Worm (Caenorhabditis elegans) whole organism, L4 larva: ENCODE measurements around the gene snf-6.

Experiments
- F44E2.7 ChIP-seq: fragments of 200-800 bp; sonication (Bioruptor generic); IDR thresholded peaks from 2 replicates; pipeline ENCODE4 v2.1.2; 2022; ENCODE audit warnings: missing genetic modification characterization, missing compliant biosample characterization
- F49E8.2 ChIP-seq: sonication (generic microtip); optimal IDR thresholded peaks from 2 replicates; lab custom pipeline; 2016; ENCODE audit warnings: missing compliant biosample characterization, mild to moderate bottlenecking, missing genetic modification characterization, borderline replicate concordance
- aha-1 ChIP-seq: fragments of 150-350 bp; peaks from one replicate; lab custom pipeline; 2014; ENCODE audit warnings: missing biosample characterization, missing genetic modification characterization
- arid-1 ChIP-seq: fragments of 200-800 bp; sonication (Bioruptor generic); conservative IDR thresholded peaks from 2 replicates; pipeline ENCODE4 v1.3.6; 2022; ENCODE audit warnings: missing genetic modification reagents, missing genetic modification characterization, missing compliant biosample characterization
- ceh-20 ChIP-seq: fragments of 200-800 bp; sonication (Bioruptor generic); IDR thresholded peaks from 2 replicates; pipeline ENCODE4 v1.3.6; 2022; ENCODE audit warnings: missing genetic modification reagents, missing genetic modification characterization, missing compliant biosample characterization
- ceh-28 ChIP-seq: fragments of 150-350 bp; optimal IDR thresholded peaks from 2 replicates; lab custom pipeline; 2014; ENCODE audit warnings: missing biosample characterization, missing genetic modification reagents, missing genetic modification characterization
- ceh-32 ChIP-seq: sonication (generic microtip); optimal IDR thresholded peaks from 2 replicates; lab custom pipeline; 2016; ENCODE audit warnings: mild to moderate bottlenecking, missing genetic modification characterization, missing compliant biosample characterization; ENCODE audit not compliant: poor library complexity
- ceh-44 ChIP-seq: fragments of 200-800 bp; sonication (Bioruptor generic); IDR thresholded peaks from 2 replicates; pipeline ENCODE4 v1.3.6; 2022; ENCODE audit warnings: missing genetic modification reagents, missing genetic modification characterization, missing compliant biosample characterization
- ceh-62 ChIP-seq: sonication (generic microtip); optimal IDR thresholded peaks from 2 replicates; lab custom pipeline; 2017; ENCODE audit warnings: missing biosample characterization, missing genetic modification characterization
- ctbp-1 ChIP-seq: fragments of 200-800 bp; sonication (Bioruptor generic); IDR thresholded peaks from 2 replicates; pipeline ENCODE4 v1.3.6; 2022; ENCODE audit warnings: missing genetic modification reagents, missing genetic modification characterization, missing compliant biosample characterization
- dmd-6 ChIP-seq: fragments of 200-800 bp; sonication (Bioruptor generic); IDR thresholded peaks from 2 replicates; pipeline ENCODE4 v1.3.6; 2022; ENCODE audit warnings: missing genetic modification reagents, missing genetic modification characterization, missing compliant biosample characterization
- dmd-8 ChIP-seq: fragments of 200-800 bp; sonication (Bioruptor generic); IDR thresholded peaks from 2 replicates; pipeline ENCODE4 v1.3.6; 2022; ENCODE audit warnings: missing genetic modification characterization, missing compliant biosample characterization
- dpl-1 ChIP-seq: fragments of 150-350 bp; optimal IDR thresholded peaks from 2 replicates; lab custom pipeline; 2014; ENCODE audit warnings: missing biosample characterization, missing genetic modification reagents, missing genetic modification characterization
- egl-43 ChIP-seq: fragments of 200-800 bp; sonication (Bioruptor generic); IDR thresholded peaks from 2 replicates; pipeline ENCODE4 v1.3.6; 2022; ENCODE audit warnings: missing genetic modification reagents, missing genetic modification characterization, missing compliant biosample characterization
- jun-1 ChIP-seq: fragments of 150-350 bp; optimal IDR thresholded peaks from 2 replicates; lab custom pipeline; 2014; ENCODE audit warnings: missing biosample characterization, missing genetic modification reagents, missing genetic modification characterization
- lim-7 ChIP-seq: fragments of 200-800 bp; sonication (Bioruptor generic); IDR thresholded peaks from 2 replicates; pipeline ENCODE4 v1.3.6; 2022; ENCODE audit warnings: missing genetic modification characterization, missing compliant biosample characterization
- lin-13 ChIP-seq: fragments of 150-350 bp; optimal IDR thresholded peaks from 2 replicates; lab custom pipeline; 2014; ENCODE audit warnings: missing biosample characterization, missing genetic modification reagents, missing genetic modification characterization
- lin-15B ChIP-seq: fragments of 150-350 bp; sonication (generic microtip); optimal IDR thresholded peaks from 3 replicates; lab custom pipeline; 2014; ENCODE audit warnings: missing biosample characterization, missing genetic modification characterization
- lin-29 ChIP-seq: fragments of 200-800 bp; sonication (Bioruptor generic); IDR thresholded peaks from 2 replicates; pipeline ENCODE4 v1.3.6; 2022; ENCODE audit warnings: missing genetic modification reagents, missing genetic modification characterization, missing compliant biosample characterization
- lin-38 ChIP-seq: fragments of 200-800 bp; sonication (Bioruptor generic); IDR thresholded peaks from 2 replicates; pipeline ENCODE4 v1.3.6; 2022; ENCODE audit warnings: missing genetic modification reagents, missing genetic modification characterization, missing compliant biosample characterization
- lsy-2 ChIP-seq, 2 experiments: fragments of 150-350 bp in 1 of 2; sonication (generic microtip) in 1 of 2; optimal IDR thresholded peaks; 2 replicates each; lab custom pipeline; 2014 to 2017; ENCODE audit warnings: missing biosample characterization in 2 of 2, missing genetic modification characterization in 2 of 2
- madf-9 ChIP-seq: fragments of 200-800 bp; sonication (Bioruptor generic); conservative IDR thresholded peaks from 2 replicates; pipeline ENCODE4 v1.3.6; 2022; ENCODE audit warnings: missing genetic modification reagents, missing genetic modification characterization, missing compliant biosample characterization
- mes-2 ChIP-seq: sonication (generic microtip); optimal IDR thresholded peaks from 2 replicates; lab custom pipeline; 2016; ENCODE audit warnings: missing genotype, mild to moderate bottlenecking, missing genetic modification characterization, missing compliant biosample characterization; ENCODE audit not compliant: poor library complexity, severe bottlenecking
- mxl-2 ChIP-seq: fragments of 200-800 bp; sonication (Bioruptor generic); conservative IDR thresholded peaks from 2 replicates; pipeline ENCODE4 v1.3.6; 2022; ENCODE audit warnings: missing genetic modification reagents, missing genetic modification characterization, missing compliant biosample characterization
- mxl-3 ChIP-seq: fragments of 200-800 bp; sonication (Bioruptor generic); optimal IDR thresholded peaks from 2 replicates; lab custom pipeline; 2018; ENCODE audit warnings: mild to moderate bottlenecking, missing genetic modification characterization, missing compliant biosample characterization
- nhr-111 ChIP-seq: fragments of 200-800 bp; sonication (Bioruptor generic); optimal IDR thresholded peaks from 2 replicates; lab custom pipeline; 2018; ENCODE audit warnings: mild to moderate bottlenecking, missing genetic modification characterization, missing compliant biosample characterization
- nhr-41 ChIP-seq: fragments of 200-800 bp; sonication (Bioruptor generic); IDR thresholded peaks from 2 replicates; pipeline ENCODE4 v1.3.6; 2022; ENCODE audit warnings: missing genetic modification reagents, missing genetic modification characterization, missing compliant biosample characterization
- nhr-76 ChIP-seq: fragments of 150-350 bp; optimal IDR thresholded peaks from 2 replicates; lab custom pipeline; 2014; ENCODE audit warnings: missing biosample characterization, missing genetic modification characterization
- pha-4 ChIP-seq, 2 experiments: fragments of 150-350 bp in 1 of 2; fragments of 200-800 bp in 1 of 2; sonication (Bioruptor generic) in 1 of 2; IDR thresholded peaks in 1 of 2; optimal IDR thresholded peaks in 1 of 2; 2 replicates each; pipeline versions ENCODE4 v1.3.6 to Lab custom; 2014 to 2022; ENCODE audit warnings: missing genetic modification characterization in 2 of 2, missing genetic modification reagents in 2 of 2, missing biosample characterization in 1 of 2, missing compliant biosample characterization in 1 of 2
- spr-1 ChIP-seq: sonication (generic microtip); optimal IDR thresholded peaks from 2 replicates; lab custom pipeline; 2016; ENCODE audit warnings: mild to moderate bottlenecking, missing genetic modification characterization, missing compliant biosample characterization
- spr-3 ChIP-seq: fragments of 200-800 bp; sonication (Bioruptor generic); optimal IDR thresholded peaks from 2 replicates; lab custom pipeline; 2018; ENCODE audit warnings: mild to moderate bottlenecking, missing genetic modification characterization, missing compliant biosample characterization
- unc-130 ChIP-seq: sonication (generic microtip); optimal IDR thresholded peaks from 2 replicates; lab custom pipeline; 2016; ENCODE audit warnings: missing genetic modification reagents, missing genetic modification characterization, missing compliant biosample characterization
- unc-39 ChIP-seq: sonication (generic microtip); optimal IDR thresholded peaks from 2 replicates; lab custom pipeline; 2017; ENCODE audit warnings: missing biosample characterization, missing genetic modification characterization
- unc-62 ChIP-seq, 3 experiments: fragments of 150-350 bp in 1 of 3; sonication (generic microtip); optimal IDR thresholded peaks in 2 of 3; peaks in 1 of 3; 1 replicate in 1 of 3; 2 replicates in 2 of 3; lab custom pipeline; 2014 to 2017; ENCODE audit warnings: missing biosample characterization in 3 of 3, missing genetic modification characterization in 3 of 3, missing genetic modification reagents in 3 of 3, missing genotype in 1 of 3
- zag-1 ChIP-seq: fragments of 150-350 bp; optimal IDR thresholded peaks from 2 replicates; lab custom pipeline; 2014; ENCODE audit warnings: missing biosample characterization, missing genetic modification characterization
- zip-11 ChIP-seq: fragments of 200-800 bp; sonication (Bioruptor generic); IDR thresholded peaks from 2 replicates; pipeline ENCODE4 v1.3.6; 2022; ENCODE audit warnings: missing genetic modification characterization, missing compliant biosample characterization
- ztf-11 ChIP-seq: fragments of 150-350 bp; optimal IDR thresholded peaks from 2 replicates; lab custom pipeline; 2014; ENCODE audit warnings: missing biosample characterization, missing genetic modification characterization

Gene snf-6

DNA sequence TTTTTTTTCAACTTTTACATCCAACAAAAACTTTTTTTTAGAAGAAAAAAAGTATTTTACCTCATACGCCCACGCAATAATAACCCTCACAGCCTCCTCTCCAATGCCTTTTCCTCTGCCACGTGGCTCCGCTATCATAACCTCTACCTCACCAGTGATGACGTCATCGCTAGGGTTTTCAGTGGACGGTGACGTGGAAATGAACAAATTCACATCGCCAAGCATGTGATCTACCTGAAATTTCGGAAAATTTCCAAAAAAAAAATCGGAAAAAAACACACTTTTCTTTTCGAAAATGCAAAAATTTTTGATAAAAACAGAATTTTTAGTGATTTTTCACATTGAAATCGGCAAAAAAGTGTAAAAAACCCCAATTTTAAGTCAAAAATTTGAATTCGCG, 6.7 kb upstream of the snf-6 start:
- no peak for TF ChIP-seq dmd-6 (GFP tag; lab: Robert Waterston, UW)
- TF ChIP-seq jun-1, result no peak
- TF ChIP-seq unc-62 (GFP tag; optimal IDR thresholded peaks at IDR 0.05 in 1 of 2; lab: Kevin White, UChicago), result peak in 1 of 2 experiments; percentile 53
- no peak for TF ChIP-seq unc-62 (tag; optimal IDR thresholded peaks at IDR 0.05; lab: Kevin White, UChicago)

- TF ChIP-seq lin-38 (GFP tag; lab: Robert Waterston, UW) (peak; percentile 80), nhr-111 (GFP tag; lab: Kevin White, UChicago) (no peak)
Measured at ce11 chrIII:1534431-1534830, 1.8 kb upstream of the snf-6 start.

- TF ChIP-seq lsy-2 (tag; optimal IDR thresholded peaks at IDR 0.05; lab: Kevin White, UChicago) (peak in 1 of 2 experiments; percentile 65), jun-1 (no peak), lin-15B (tag; lab: Kevin White, UChicago) (no peak), dpl-1 (peak; percentile 23), ctbp-1 (GFP tag; lab: Robert Waterston, UW) (no peak), unc-130 (GFP tag; lab: Kevin White, UChicago) (no peak), lin-38 (GFP tag; lab: Robert Waterston, UW) (peak; percentile 97), zag-1 (tag; lab: Kevin White, UChicago) (no peak), F44E2.7 (GFP tag; lab: Robert Waterston, UW) (no peak), ztf-11 (tag; lab: Kevin White, UChicago) (no peak), lim-7 (GFP tag; lab: Robert Waterston, UW) (no peak), dmd-8 (GFP tag; lab: Robert Waterston, UW) (no peak), arid-1 (GFP tag; lab: Robert Waterston, UW) (no peak), mxl-3 (GFP tag; lab: Kevin White, UChicago) (no peak), unc-39 (tag; lab: Kevin White, UChicago) (no peak), spr-3 (GFP tag; lab: Kevin White, UChicago) (no peak), lin-13 (GFP tag; lab: Kevin White, UChicago) (peak; percentile 46), F49E8.2 (tag; lab: Kevin White, UChicago) (no peak), ceh-20 (GFP tag; lab: Robert Waterston, UW) (no peak), mxl-2 (GFP tag; lab: Robert Waterston, UW) (no peak), ceh-32 (no peak), mes-2 (peak; percentile 70), lin-29 (GFP tag; lab: Robert Waterston, UW) (no peak), ceh-28 (tag; lab: Kevin White, UChicago) (no peak), pha-4 (GFP tag; IDR thresholded peaks at IDR 0.05; lab: Robert Waterston, UW) (no peak), pha-4 (tag; optimal IDR thresholded peaks at IDR 0.05; lab: Kevin White, UChicago) (no peak), ceh-62 (tag; lab: Kevin White, UChicago) (no peak), nhr-41 (no peak)
Measured at ce11 chrIII:1533615-1534014, 988 bp upstream of the snf-6 start, which contains the start of gene mtg-1. mtg-1 (plus strand) TSS chrIII:1533774.

ce11 chrIII:1528423-1528822, 4.2 kb downstream of the snf-6 start:
- TF ChIP-seq zip-11 (GFP tag; lab: Robert Waterston, UW), result no peak
- TF ChIP-seq unc-62 (GFP tag; optimal IDR thresholded peaks at IDR 0.05 in 1 of 2; lab: Kevin White, UChicago), result no peak
- TF ChIP-seq unc-62 (tag; optimal IDR thresholded peaks at IDR 0.05; lab: Kevin White, UChicago), result no peak
- no peak for TF ChIP-seq ceh-44 (GFP tag; lab: Robert Waterston, UW)
- no peak for TF ChIP-seq spr-1 (tag; lab: Kevin White, UChicago)
- TF ChIP-seq aha-1 (tag; lab: Kevin White, UChicago), result peak; percentile 75
- TF ChIP-seq madf-9 (GFP tag; lab: Robert Waterston, UW), result no peak
- no peak for TF ChIP-seq nhr-76 (tag; lab: Kevin White, UChicago)
- TF ChIP-seq egl-43 (GFP tag; lab: Robert Waterston, UW), result no peak
